3 worm cellular contexts compared by ENCODE assay signal in the genomic region with DNA sequence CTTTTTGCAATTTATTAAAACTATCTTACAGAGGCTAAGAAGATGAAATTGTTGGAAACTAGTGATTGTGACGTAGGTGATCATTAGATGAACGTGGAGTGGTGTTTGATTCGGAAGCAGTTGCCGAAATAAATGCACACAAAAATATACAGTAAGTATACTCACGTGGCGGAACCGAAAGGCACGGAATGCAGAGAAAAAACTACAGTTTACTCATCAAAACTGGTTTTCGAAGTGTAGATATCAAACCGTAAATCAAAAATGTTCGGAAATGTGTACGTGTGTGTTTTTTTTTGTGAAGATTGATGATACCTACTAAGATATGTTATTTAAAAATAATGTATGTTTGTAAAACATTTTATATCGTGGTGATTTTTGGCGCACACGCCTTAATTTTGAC.
TF ChIP-seq lines count a peak whose summit lies in the region.

No protein-coding gene starts in this region.

TF ChIP-seq in whole organism, L1 larva, 84 proteins besides CTCF, POLR2A, EP300 and RAD21:
- TF ChIP-seq nhr-19 (GFP tag; conservative IDR thresholded peaks at IDR 0.05; lab: Robert Waterston, UW) (peak; percentile 9; the same call in 1 of the 2 replicates), C34B4.2 (tag; optimal IDR thresholded peaks at IDR 0.05; lab: Kevin White, UChicago) (no peak), lin-14 (GFP tag; optimal IDR thresholded peaks at IDR 0.05; lab: Kevin White, UChicago) (peak; percentile 22), ets-5 (GFP tag; IDR thresholded peaks at IDR 0.05; lab: Robert Waterston, UW) (no peak), hlh-17 (GFP tag; optimal IDR thresholded peaks at IDR 0.05; lab: Kevin White, UChicago; ENCODE audit: borderline replicate concordance) (no peak), snu-23 (GFP tag; optimal IDR thresholded peaks at IDR 0.05; lab: Kevin White, UChicago) (peak; percentile 18), grh-1 (GFP tag; IDR thresholded peaks at IDR 0.05; lab: Robert Waterston, UW) (peak; percentile 63), zip-4 (GFP tag; optimal IDR thresholded peaks at IDR 0.05; lab: Kevin White, UChicago) (no peak), nhr-20 (tag; optimal IDR thresholded peaks at IDR 0.05; lab: Kevin White, UChicago) (peak; percentile 80), mdl-1 (tag; optimal IDR thresholded peaks at IDR 0.05; lab: Kevin White, UChicago) (no peak), elt-3 (tag; optimal IDR thresholded peaks at IDR 0.05; lab: Kevin White, UChicago) (peak in 1 of 6 experiments; percentile 11), nhr-47 (tag; optimal IDR thresholded peaks at IDR 0.05; lab: Kevin White, UChicago) (no peak), nhr-71 (tag; optimal IDR thresholded peaks at IDR 0.05; lab: Kevin White, UChicago) (peak; percentile 50), nhr-90 (tag; optimal IDR thresholded peaks at IDR 0.05; lab: Kevin White, UChicago; ENCODE audit: poor library complexity) (peak; percentile 14), lsy-2 (tag; optimal IDR thresholded peaks at IDR 0.05; lab: Kevin White, UChicago) (peak in 1 of 2 experiments; percentile 44), tbx-2 (tag; optimal IDR thresholded peaks at IDR 0.05; lab: Kevin White, UChicago) (no peak), lin-35 (GFP tag; optimal IDR thresholded peaks at IDR 0.05; lab: Kevin White, UChicago) (peak in 1 of 2 experiments; percentile 22), sup-37 (GFP tag; optimal IDR thresholded peaks at IDR 0.05; lab: Kevin White, UChicago) (no peak), fos-1 (tag; optimal IDR thresholded peaks at IDR 0.05; lab: Kevin White, UChicago) (no peak), nhr-85 (tag; lab: Kevin White, UChicago) (peak; percentile 94), F16B12.6 (tag; optimal IDR thresholded peaks at IDR 0.05; lab: Kevin White, UChicago) (no peak), hpl-2 (GFP tag; optimal IDR thresholded peaks at IDR 0.05; lab: Kevin White, UChicago) (no peak), nhr-11 (tag; optimal IDR thresholded peaks at IDR 0.05; lab: Kevin White, UChicago) (no peak), nhr-28 (tag; optimal IDR thresholded peaks at IDR 0.05; lab: Kevin White, UChicago) (no peak), ama-1 (optimal IDR thresholded peaks at IDR 0.05; lab: Kevin White, UChicago) (no peak)

TF ChIP-seq in whole organism, L2 larva, 48 proteins besides CTCF, POLR2A, EP300 and RAD21:
- TF ChIP-seq sma-3 (GFP tag; optimal IDR thresholded peaks at IDR 0.05; lab: Kevin White, UChicago) (peak; percentile 10), nhr-11 (tag; optimal IDR thresholded peaks at IDR 0.05; lab: Kevin White, UChicago) (no peak), nhr-129 (tag; optimal IDR thresholded peaks at IDR 0.05; lab: Kevin White, UChicago) (no peak), lin-13 (GFP tag; optimal IDR thresholded peaks at IDR 0.05; lab: Kevin White, UChicago) (no peak), unc-55 (GFP tag; optimal IDR thresholded peaks at IDR 0.05; lab: Kevin White, UChicago) (no peak), R02D3.7 (tag; optimal IDR thresholded peaks at IDR 0.05; lab: Kevin White, UChicago) (no peak), egl-27 (tag; optimal IDR thresholded peaks at IDR 0.05; lab: Kevin White, UChicago) (no peak), sma-9 (GFP tag; optimal IDR thresholded peaks at IDR 0.05; lab: Kevin White, UChicago) (no peak), sma-9 (tag; optimal IDR thresholded peaks at IDR 0.05; lab: Kevin White, UChicago) (no peak), Y55F3AM.14 (GFP tag; optimal IDR thresholded peaks at IDR 0.05; lab: Kevin White, UChicago) (no peak)

TF ChIP-seq in whole organism, L4 larva, 104 proteins besides CTCF, POLR2A, EP300 and RAD21:
- TF ChIP-seq pha-4 (GFP tag; IDR thresholded peaks at IDR 0.05; lab: Robert Waterston, UW) (no peak), pha-4 (tag; optimal IDR thresholded peaks at IDR 0.05; lab: Kevin White, UChicago) (no peak), ceh-20 (GFP tag; IDR thresholded peaks at IDR 0.05; lab: Robert Waterston, UW) (peak; percentile 45; the same call in 1 of the 2 replicates), nhr-28 (tag; optimal IDR thresholded peaks at IDR 0.05; lab: Kevin White, UChicago) (peak; percentile 17), nhr-25 (tag; optimal IDR thresholded peaks at IDR 0.05; lab: Kevin White, UChicago; ENCODE audit: borderline replicate concordance, insufficient read depth) (peak; percentile 11)
TF ChIP-seq in whole organism, L4 larva: peak in this region for 3.
